Fruit fly (Drosophila melanogaster): ENCODE results near the gene Atg18a.

DNA sequence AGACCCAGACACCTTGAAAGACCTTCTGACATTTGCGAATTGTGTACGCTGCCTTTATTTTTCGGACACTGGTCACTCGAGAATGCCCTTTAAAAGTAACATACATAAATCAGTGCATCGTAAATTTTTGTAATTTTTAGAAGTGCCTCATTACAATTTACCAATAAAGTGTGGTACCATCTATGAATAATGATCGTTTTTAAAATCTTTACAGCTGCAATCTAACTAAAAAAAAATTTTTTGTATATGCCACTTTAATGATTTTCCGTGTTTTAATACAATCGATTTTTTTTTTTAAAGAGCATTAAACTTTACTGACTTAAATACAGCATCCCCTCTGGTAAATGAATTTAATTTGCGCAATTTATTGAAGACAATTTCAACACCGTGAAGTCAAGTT lies 29.6 kb upstream of the Atg18a start:
- TF ChIP-seq Myc (optimal IDR thresholded peaks at IDR 0.05) (no peak), Sin3A (optimal IDR thresholded peaks at IDR 0.05) (no peak), ttk (optimal IDR thresholded peaks at IDR 0.05) (no peak), h (optimal IDR thresholded peaks at IDR 0.05) (no peak)

Data from Kc167 (cell line).